Fruit fly (Drosophila melanogaster) whole organism, adult: ENCODE measurements around the gene SP1173.

Experiments used
- CG11617 ChIP-seq: fragments of 200-800 bp; sonication (Bioruptor generic); optimal IDR thresholded peaks from 2 replicates; lab custom pipeline; 2017; ENCODE audit warnings: mild to moderate bottlenecking, missing biosample characterization, missing genetic modification reagents, missing genetic modification characterization
- CG12768 ChIP-seq: fragments of 200-800 bp; sonication (Bioruptor generic); optimal IDR thresholded peaks from 2 replicates; lab custom pipeline; 2017; ENCODE audit warnings: missing biosample characterization, missing genetic modification characterization, mild to moderate bottlenecking, moderate library complexity, missing genetic modification reagents
- CG14711 ChIP-seq: fragments of 200-800 bp; sonication (Bioruptor generic); optimal IDR thresholded peaks from 2 replicates; lab custom pipeline; 2018; ENCODE audit warnings: missing biosample characterization, mild to moderate bottlenecking, missing genetic modification characterization, moderate library complexity
- CG1620 ChIP-seq: fragments of 200-800 bp; sonication (Bioruptor generic); optimal IDR thresholded peaks from 2 replicates; lab custom pipeline; 2016; ENCODE audit warnings: missing biosample characterization, missing genetic modification characterization
- CG33017 ChIP-seq: fragments of 200-800 bp; sonication (Bioruptor generic); optimal IDR thresholded peaks from 2 replicates; lab custom pipeline; 2018; ENCODE audit warnings: missing biosample characterization, mild to moderate bottlenecking, missing genetic modification characterization, moderate library complexity
- CG5204 ChIP-seq: fragments of 200-800 bp; sonication (Bioruptor generic); optimal IDR thresholded peaks from 2 replicates; lab custom pipeline; 2016; ENCODE audit warnings: missing biosample characterization, missing genetic modification characterization
- CG7045 ChIP-seq: fragments of 200-800 bp; sonication (Bioruptor generic); optimal IDR thresholded peaks from 2 replicates; lab custom pipeline; 2017; ENCODE audit warnings: missing biosample characterization, mild to moderate bottlenecking, missing genetic modification characterization
- CG7101 ChIP-seq: fragments of 200-800 bp; sonication (Bioruptor generic); optimal IDR thresholded peaks from 2 replicates; lab custom pipeline; 2018; ENCODE audit warnings: missing biosample characterization, mild to moderate bottlenecking, missing genetic modification characterization, moderate library complexity
- Clk ChIP-seq: fragments of 200-800 bp; sonication (Bioruptor generic); optimal IDR thresholded peaks from 2 replicates; lab custom pipeline; 2017; ENCODE audit warnings: missing biosample characterization, missing genetic modification characterization
- Crg-1 ChIP-seq: fragments of 200-800 bp; sonication (Bioruptor generic); optimal IDR thresholded peaks from 2 replicates; lab custom pipeline; 2016; ENCODE audit warnings: missing biosample characterization, missing genetic modification characterization
- Hr96 ChIP-seq: fragments of 200-800 bp; sonication (Bioruptor generic); optimal IDR thresholded peaks from 2 replicates; lab custom pipeline; 2016; ENCODE audit warnings: missing biosample characterization, missing genetic modification characterization
- Mnt ChIP-seq: fragments of 200-800 bp; sonication (Bioruptor generic); optimal IDR thresholded peaks from 2 replicates; lab custom pipeline; 2016; ENCODE audit warnings: missing biosample characterization, mild to moderate bottlenecking, missing genetic modification characterization
- bab1 ChIP-seq: fragments of 200-800 bp; sonication (Bioruptor generic); optimal IDR thresholded peaks from 3 replicates; lab custom pipeline; 2019; ENCODE audit warnings: missing biosample characterization, mild to moderate bottlenecking, missing genetic modification characterization, moderate library complexity
- cic ChIP-seq: fragments of 200-800 bp; sonication (Bioruptor generic); optimal IDR thresholded peaks from 2 replicates; lab custom pipeline; 2017; ENCODE audit warnings: missing biosample characterization, mild to moderate bottlenecking, missing genetic modification characterization, moderate library complexity
- cnc ChIP-seq, 2 experiments: fragments of >200 bp; optimal IDR thresholded peaks; 2 replicates each; lab custom pipeline; 2017
- kay ChIP-seq: fragments of 200-800 bp; sonication (Bioruptor generic); peaks from one replicate; lab custom pipeline; 2016; ENCODE audit warnings: missing biosample characterization, missing genetic modification characterization, borderline replicate concordance
- ovo ChIP-seq: fragments of 200-800 bp; sonication (Bioruptor generic); optimal IDR thresholded peaks from 2 replicates; lab custom pipeline; 2016; ENCODE audit warnings: missing biosample characterization, missing genetic modification characterization
- pad ChIP-seq: fragments of 200-800 bp; sonication (Bioruptor generic); optimal IDR thresholded peaks from 3 replicates; lab custom pipeline; 2017; ENCODE audit warnings: missing biosample characterization, missing genetic modification characterization, mild to moderate bottlenecking, moderate library complexity, missing genetic modification reagents
- tj ChIP-seq: fragments of 200-800 bp; sonication (Bioruptor generic); optimal IDR thresholded peaks from 3 replicates; lab custom pipeline; 2017; ENCODE audit warnings: missing biosample characterization, mild to moderate bottlenecking, missing genetic modification characterization, moderate library complexity
- toe ChIP-seq: fragments of 200-800 bp; sonication (Bioruptor generic); optimal IDR thresholded peaks from 2 replicates; lab custom pipeline; 2016; ENCODE audit warnings: missing biosample characterization, missing genetic modification characterization

SP1173 gene

DNA sequence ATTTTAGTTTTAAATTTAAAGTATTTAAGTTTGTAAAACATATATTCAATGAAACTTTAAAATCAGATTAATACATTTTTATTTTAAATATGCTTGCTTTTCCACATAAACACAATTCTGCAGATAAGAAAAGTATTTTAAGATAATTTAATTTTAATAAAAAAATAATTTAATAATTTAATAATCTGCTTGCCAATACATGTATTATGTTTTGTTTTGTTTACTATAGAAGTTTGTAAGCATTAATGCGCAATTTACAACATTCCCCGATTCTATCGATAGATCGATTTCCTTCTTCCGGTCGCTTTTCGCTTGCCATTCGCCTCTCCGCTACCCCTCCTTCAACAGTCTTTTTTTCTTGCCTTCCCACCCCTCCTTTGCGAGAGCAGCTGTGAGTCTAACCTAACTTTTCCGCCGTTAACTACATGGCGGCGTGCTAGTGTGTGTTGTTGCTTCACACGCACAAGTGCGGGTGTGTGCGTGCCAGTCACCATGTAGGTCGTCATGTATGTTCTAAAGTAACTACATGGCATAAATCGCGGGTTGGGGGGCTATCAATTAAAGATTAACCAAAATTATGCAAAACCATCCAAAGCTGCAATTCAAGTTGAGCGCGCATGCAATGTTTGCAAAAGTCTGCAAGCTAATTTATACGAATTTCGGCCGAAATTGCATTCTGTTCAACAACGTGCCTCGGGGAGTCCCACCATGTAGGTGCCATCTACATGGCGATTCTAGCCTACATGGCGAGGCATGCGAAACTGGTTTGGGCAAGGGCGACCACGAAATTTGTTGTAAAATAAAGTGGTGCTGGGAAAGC, 40.2 kb upstream of the SP1173 start:
- peak; percentile 8 for TF ChIP-seq CG12768
- peak; percentile 94 for TF ChIP-seq CG33017 (tag; lab: Kevin White, UChicago)
- TF ChIP-seq toe (GFP tag; lab: Kevin White, UChicago), result peak; percentile 31
- TF ChIP-seq ovo (GFP tag; lab: Kevin White, UChicago), result peak; percentile 43
- TF ChIP-seq Mnt (GFP tag; lab: Kevin White, UChicago), result peak; percentile 89
- no peak for TF ChIP-seq Crg-1
- no peak for TF ChIP-seq CG7101 (tag; lab: Kevin White, UChicago)
- peak; percentile 6 for TF ChIP-seq bab1
- peak; percentile 25 for TF ChIP-seq CG7045 (GFP tag; lab: Kevin White, UChicago)
- TF ChIP-seq Hr96 (GFP tag; lab: Kevin White, UChicago), result peak; percentile 35
- peak; percentile 46 for TF ChIP-seq CG5204 (GFP tag; lab: Kevin White, UChicago)
- no peak for TF ChIP-seq CG14711
- TF ChIP-seq CG11617, result peak; percentile 71
- peak; percentile 17 for TF ChIP-seq Clk (GFP tag; lab: Kevin White, UChicago)
- TF ChIP-seq kay, result no peak
- peak; percentile 95 for TF ChIP-seq pad (GFP tag; lab: Kevin White, UChicago)
- no peak for TF ChIP-seq cnc (optimal IDR thresholded peaks at IDR 0.05; lab: Kevin White, UChicago)
- TF ChIP-seq cic (GFP tag; lab: Kevin White, UChicago), result peak; percentile 43
- TF ChIP-seq CG1620 (GFP tag; lab: Kevin White, UChicago), result peak; percentile 51
- peak; percentile 25 for TF ChIP-seq tj (GFP tag; lab: Kevin White, UChicago)

DNA sequence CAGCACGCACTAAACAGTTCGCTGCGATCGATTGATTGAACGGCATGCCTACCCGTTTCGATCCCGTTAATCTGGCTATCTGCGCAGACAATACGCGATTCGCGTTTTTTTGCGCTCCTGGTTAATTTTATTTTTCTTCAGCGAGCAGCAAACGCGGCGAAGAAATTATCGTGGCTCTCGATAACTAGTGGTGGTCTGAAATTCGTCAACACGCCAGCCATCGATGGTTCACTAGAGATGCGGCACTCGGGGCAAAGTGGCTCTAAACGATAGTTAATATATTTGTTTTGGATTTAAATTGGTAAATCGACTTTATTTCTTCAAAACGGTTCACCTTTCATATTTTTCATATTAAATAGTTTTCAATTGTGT, 39.6 kb upstream of the SP1173 start, which contains the start of gene dikar:
dikar (minus strand) TSS at position 191 of the 372 bp plus-strand sequence.
- peak; percentile 67 for TF ChIP-seq toe (GFP tag; lab: Kevin White, UChicago)
- TF ChIP-seq Mnt (GFP tag; lab: Kevin White, UChicago), result no peak
- TF ChIP-seq ovo (GFP tag; lab: Kevin White, UChicago), result peak; percentile 14
- TF ChIP-seq cnc (optimal IDR thresholded peaks at IDR 0.05; lab: Kevin White, UChicago), result no peak
- peak; percentile 58 for TF ChIP-seq Hr96 (GFP tag; lab: Kevin White, UChicago)
- peak; percentile 42 for TF ChIP-seq CG7101 (tag; lab: Kevin White, UChicago)
- TF ChIP-seq Crg-1, result no peak
- peak; percentile 52 for TF ChIP-seq bab1
- TF ChIP-seq kay, result no peak
- peak; percentile 70 for TF ChIP-seq CG1620 (GFP tag; lab: Kevin White, UChicago)
- TF ChIP-seq tj (GFP tag; lab: Kevin White, UChicago), result no peak
- TF ChIP-seq CG11617, result no peak
- no peak for TF ChIP-seq pad (GFP tag; lab: Kevin White, UChicago)
- TF ChIP-seq Clk (GFP tag; lab: Kevin White, UChicago), result no peak
- peak; percentile 11 for TF ChIP-seq CG14711
- peak; percentile 75 for TF ChIP-seq CG5204 (GFP tag; lab: Kevin White, UChicago)
- TF ChIP-seq CG7045 (GFP tag; lab: Kevin White, UChicago), result peak; percentile 27

DNA sequence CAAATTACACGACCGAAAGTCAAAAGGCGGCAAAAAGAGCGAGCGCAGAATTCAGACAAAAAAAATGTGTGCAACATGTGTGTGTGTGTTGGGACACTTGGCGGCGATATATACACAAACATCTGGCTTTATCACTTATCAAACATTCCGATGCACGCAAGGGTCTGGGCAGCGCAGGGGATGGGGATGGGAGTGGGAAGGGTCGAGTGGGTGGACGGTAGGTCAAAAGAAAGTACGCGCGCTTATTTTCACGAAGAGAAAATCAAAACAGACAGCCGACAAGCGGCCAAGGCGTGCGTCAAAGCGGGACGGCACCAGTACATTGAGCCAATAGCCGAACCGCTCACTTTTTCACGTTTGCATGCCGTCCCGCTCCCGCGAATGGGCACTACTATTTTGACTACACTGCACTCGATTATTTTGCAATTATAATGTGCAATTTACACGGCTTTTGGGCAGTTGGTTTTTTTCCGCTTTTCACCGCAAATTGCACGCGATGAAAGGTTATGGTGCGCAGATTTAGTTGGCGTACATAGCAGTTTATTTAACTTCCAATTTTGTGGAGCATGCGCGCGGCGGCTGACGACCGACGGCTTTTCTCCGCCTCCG, 38.9 kb upstream of the SP1173 start:
- TF ChIP-seq tj (GFP tag; lab: Kevin White, UChicago), result peak; percentile 40
- TF ChIP-seq CG12768, result no peak
- TF ChIP-seq cic (GFP tag; lab: Kevin White, UChicago), result peak; percentile 92
- TF ChIP-seq cnc (optimal IDR thresholded peaks at IDR 0.05; lab: Kevin White, UChicago), result no peak
- peak; percentile 42 for TF ChIP-seq Clk (GFP tag; lab: Kevin White, UChicago)
- no peak for TF ChIP-seq CG7101 (tag; lab: Kevin White, UChicago)
- TF ChIP-seq CG33017 (tag; lab: Kevin White, UChicago), result peak; percentile 8
- peak; percentile 94 for TF ChIP-seq Mnt (GFP tag; lab: Kevin White, UChicago)
- no peak for TF ChIP-seq Hr96 (GFP tag; lab: Kevin White, UChicago)
- TF ChIP-seq bab1, result no peak
- TF ChIP-seq pad (GFP tag; lab: Kevin White, UChicago), result peak; percentile 88
- TF ChIP-seq CG14711, result no peak
- no peak for TF ChIP-seq CG11617
- peak; percentile 35 for TF ChIP-seq toe (GFP tag; lab: Kevin White, UChicago)
- peak; percentile 11 for TF ChIP-seq CG7045 (GFP tag; lab: Kevin White, UChicago)
- no peak for TF ChIP-seq kay
- no peak for TF ChIP-seq Crg-1
- peak; percentile 5 for TF ChIP-seq ovo (GFP tag; lab: Kevin White, UChicago)
- no peak for TF ChIP-seq CG5204 (GFP tag; lab: Kevin White, UChicago)
- TF ChIP-seq CG1620 (GFP tag; lab: Kevin White, UChicago), result no peak

DNA sequence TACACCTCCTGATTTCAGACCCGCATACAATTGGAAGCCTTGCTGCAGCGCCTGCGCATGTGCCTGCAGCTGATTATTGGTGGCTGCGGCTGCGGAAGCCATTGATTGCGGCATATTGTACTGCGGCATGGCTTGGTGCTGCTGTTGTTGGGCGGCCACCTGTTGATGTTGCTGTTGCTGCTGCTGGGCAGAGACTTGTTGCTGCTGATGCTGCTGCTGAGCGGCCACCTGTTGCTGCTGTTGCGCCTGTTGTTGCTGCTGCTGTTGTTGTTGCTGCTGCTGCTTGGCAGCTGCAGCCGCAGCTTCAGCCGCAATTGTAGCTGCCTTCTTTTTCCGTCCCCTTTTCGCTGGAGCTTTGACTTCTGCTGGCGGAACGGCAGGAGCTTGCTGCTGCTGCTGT, 27.8 kb upstream of the SP1173 start:
- no peak for TF ChIP-seq CG7045 (GFP tag; lab: Kevin White, UChicago)
- TF ChIP-seq pad (GFP tag; lab: Kevin White, UChicago), result no peak
- TF ChIP-seq cnc (optimal IDR thresholded peaks at IDR 0.05; lab: Kevin White, UChicago), result no peak
- no peak for TF ChIP-seq CG14711
- TF ChIP-seq kay, result no peak
- no peak for TF ChIP-seq bab1
- no peak for TF ChIP-seq Clk (GFP tag; lab: Kevin White, UChicago)

DNA sequence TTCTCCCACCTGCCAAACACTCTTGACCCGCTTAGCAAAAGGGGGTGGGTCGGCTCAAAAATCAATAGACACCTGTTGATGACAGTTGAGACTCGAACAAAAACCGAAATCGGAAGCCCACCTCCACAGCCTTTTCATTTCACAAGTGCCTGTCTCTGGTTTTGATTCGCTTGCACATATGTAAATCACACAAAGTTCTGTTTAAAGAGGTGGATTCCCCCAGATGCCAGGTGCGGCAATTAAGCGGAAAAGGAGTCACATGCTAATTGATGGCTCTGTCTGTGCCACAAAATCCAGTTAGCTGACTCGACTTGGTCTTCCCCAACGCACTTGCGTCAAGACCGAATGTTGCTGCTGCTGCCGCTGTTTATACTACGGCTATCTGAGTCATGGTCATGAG, 21.2 kb upstream of the SP1173 start:
- TF ChIP-seq cic (GFP tag; lab: Kevin White, UChicago), result no peak
- TF ChIP-seq CG12768, result no peak
- TF ChIP-seq bab1, result no peak
- no peak for TF ChIP-seq cnc (optimal IDR thresholded peaks at IDR 0.05; lab: Kevin White, UChicago)
- no peak for TF ChIP-seq kay
- TF ChIP-seq CG11617, result no peak
- TF ChIP-seq CG5204 (GFP tag; lab: Kevin White, UChicago), result no peak
- no peak for TF ChIP-seq ovo (GFP tag; lab: Kevin White, UChicago)
- no peak for TF ChIP-seq tj (GFP tag; lab: Kevin White, UChicago)
- no peak for TF ChIP-seq Clk (GFP tag; lab: Kevin White, UChicago)
- TF ChIP-seq CG7101 (tag; lab: Kevin White, UChicago), result no peak
- TF ChIP-seq CG14711, result no peak
- TF ChIP-seq Hr96 (GFP tag; lab: Kevin White, UChicago), result no peak
- no peak for TF ChIP-seq Crg-1
- TF ChIP-seq CG33017 (tag; lab: Kevin White, UChicago), result no peak
- no peak for TF ChIP-seq Mnt (GFP tag; lab: Kevin White, UChicago)
- TF ChIP-seq toe (GFP tag; lab: Kevin White, UChicago), result no peak
